Worm (Caenorhabditis elegans): ENCODE data around the gene dnj-2.

Gene dnj-2

DNA sequence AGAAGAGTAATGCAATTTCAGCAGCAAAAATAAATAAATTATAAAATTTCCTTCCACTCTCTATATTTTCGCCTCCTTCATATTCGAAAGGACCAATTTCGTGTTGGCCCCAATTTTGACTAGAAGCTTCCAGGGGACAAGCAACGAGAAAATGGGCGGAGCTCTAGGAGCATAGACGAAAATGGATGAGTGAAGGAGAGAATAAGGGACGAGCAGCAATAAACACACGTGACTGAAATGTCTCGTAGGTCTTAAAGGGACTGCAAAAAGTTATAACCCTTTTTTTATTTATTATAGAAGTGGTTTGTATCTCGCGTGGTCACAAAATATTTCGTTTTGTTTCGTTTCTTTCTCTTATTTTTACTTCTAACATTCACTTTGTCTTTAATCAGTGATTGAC is 36.0 kb upstream of the dnj-2 start:
- TF ChIP-seq ces-1 (GFP tag; optimal IDR thresholded peaks at IDR 0.05) (peak; percentile 21), ceh-83 (GFP tag; optimal IDR thresholded peaks at IDR 0.05) (no peak)

DNA sequence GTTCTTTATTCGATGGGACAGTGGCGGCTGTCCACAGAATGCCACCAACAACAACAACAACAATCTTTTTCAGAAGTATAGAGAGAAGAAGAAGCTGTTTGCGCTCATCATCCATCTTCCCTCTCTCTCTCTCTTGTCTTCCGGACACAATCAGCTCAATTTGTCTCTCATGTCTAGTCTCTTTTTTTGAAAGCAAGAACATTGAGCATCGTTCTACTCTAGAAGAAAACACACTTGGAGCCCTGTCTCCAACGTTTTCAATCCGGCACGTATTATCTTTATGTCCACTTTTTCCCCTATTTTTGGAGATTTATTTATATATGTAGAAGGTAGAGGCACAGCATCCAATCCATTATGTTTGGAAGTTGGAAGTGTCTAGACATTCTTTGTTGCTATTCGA is 35.0 kb upstream of the dnj-2 start:
- TF ChIP-seq ztf-11 (tag; optimal IDR thresholded peaks at IDR 0.05) (no peak), mab-5 (tag; optimal IDR thresholded peaks at IDR 0.05) (no peak), cnd-1 (tag; optimal IDR thresholded peaks at IDR 0.05) (no peak), snpc-4 (tag; optimal IDR thresholded peaks at IDR 0.05) (no peak), nhr-28 (tag; optimal IDR thresholded peaks at IDR 0.05) (no peak), sem-2 (GFP tag; optimal IDR thresholded peaks at IDR 0.05) (no peak), lin-13 (tag; optimal IDR thresholded peaks at IDR 0.05) (no peak)

DNA sequence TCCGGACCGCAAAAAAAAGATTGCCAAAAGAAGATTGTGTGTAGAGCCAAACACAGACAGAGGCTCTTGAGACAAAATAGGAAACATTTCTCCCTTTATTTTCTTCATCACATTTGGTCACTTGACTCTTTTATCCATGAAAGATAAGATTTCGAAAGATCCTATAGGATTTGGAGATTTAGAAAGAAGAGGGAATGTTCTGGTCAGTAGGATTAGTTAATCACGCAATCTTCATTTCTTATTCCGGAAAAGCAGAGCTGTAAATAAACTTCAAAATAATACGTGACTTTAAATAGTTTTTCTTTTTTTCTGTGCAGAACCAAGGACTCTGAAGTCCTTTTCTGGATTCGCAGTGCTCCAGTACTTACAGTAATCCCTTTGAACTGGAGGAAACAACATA is 33.5 kb upstream of the dnj-2 start:
- no peak for TF ChIP-seq cnd-1 (tag; optimal IDR thresholded peaks at IDR 0.05)
- no peak for TF ChIP-seq unc-120 (tag; optimal IDR thresholded peaks at IDR 0.05; ENCODE audit: poor library complexity, severe bottlenecking)
- no peak for TF ChIP-seq nhr-12 (tag; optimal IDR thresholded peaks at IDR 0.05)
- no peak for TF ChIP-seq mls-2 (tag; optimal IDR thresholded peaks at IDR 0.05)
- no peak for TF ChIP-seq sptf-1 (tag; optimal IDR thresholded peaks at IDR 0.05)
- TF ChIP-seq hlh-1 (tag; optimal IDR thresholded peaks at IDR 0.05) = no peak
- no peak for TF ChIP-seq flh-1 (GFP tag; optimal IDR thresholded peaks at IDR 0.05)
- TF ChIP-seq unc-62 (GFP tag; optimal IDR thresholded peaks at IDR 0.05) = no peak
- TF ChIP-seq lsy-2 (tag; optimal IDR thresholded peaks at IDR 0.05) = no peak
- no peak for TF ChIP-seq blmp-1 (tag; optimal IDR thresholded peaks at IDR 0.05)
- TF ChIP-seq pha-4 (tag; optimal IDR thresholded peaks at IDR 0.05) = no peak
- no peak for TF ChIP-seq elt-3 (tag; optimal IDR thresholded peaks at IDR 0.05)
- no peak for TF ChIP-seq unc-39 (tag; optimal IDR thresholded peaks at IDR 0.05)
- no peak for TF ChIP-seq ceh-43 (GFP tag; optimal IDR thresholded peaks at IDR 0.05)
- TF ChIP-seq ceh-39 (tag; optimal IDR thresholded peaks at IDR 0.05) = no peak
- TF ChIP-seq ceh-83 (GFP tag; optimal IDR thresholded peaks at IDR 0.05) = no peak
- TF ChIP-seq nhr-76 (tag; optimal IDR thresholded peaks at IDR 0.05) = no peak
- TF ChIP-seq nhr-237 (tag; optimal IDR thresholded peaks at IDR 0.05) = no peak
- TF ChIP-seq drap-1 (GFP tag; optimal IDR thresholded peaks at IDR 0.05) = no peak

DNA sequence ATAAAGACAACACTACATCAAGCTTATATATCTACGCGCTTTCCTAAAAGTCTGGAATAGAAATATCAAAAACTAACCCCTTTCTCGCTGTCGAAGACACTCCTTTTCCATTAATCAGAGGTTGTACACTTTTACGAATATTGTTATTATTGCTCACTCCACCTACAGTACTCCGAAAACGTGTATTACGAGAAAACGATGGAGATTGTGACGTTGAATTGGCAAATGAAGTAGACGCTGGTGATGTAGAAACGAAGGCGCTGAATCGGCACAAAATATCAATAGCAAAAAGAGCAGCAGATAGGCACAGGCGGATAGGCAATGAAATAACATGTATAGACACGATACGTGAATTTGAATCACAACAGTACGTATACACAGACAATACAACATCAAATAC is 30.5 kb upstream of the dnj-2 start:
- TF ChIP-seq drap-1 (GFP tag; optimal IDR thresholded peaks at IDR 0.05) (no peak), elt-3 (tag; optimal IDR thresholded peaks at IDR 0.05) (no peak), blmp-1 (tag; optimal IDR thresholded peaks at IDR 0.05) (no peak), nhr-237 (tag; optimal IDR thresholded peaks at IDR 0.05) (no peak), zip-8 (tag; optimal IDR thresholded peaks at IDR 0.05) (no peak), pha-4 (tag; optimal IDR thresholded peaks at IDR 0.05) (no peak), unc-120 (tag; optimal IDR thresholded peaks at IDR 0.05; ENCODE audit: poor library complexity, severe bottlenecking) (no peak), lin-32 (GFP tag; optimal IDR thresholded peaks at IDR 0.05) (no peak), mab-5 (tag; optimal IDR thresholded peaks at IDR 0.05) (no peak), sptf-1 (tag; optimal IDR thresholded peaks at IDR 0.05) (no peak), M03D4.4 (tag; optimal IDR thresholded peaks at IDR 0.05) (no peak), nhr-2 (tag; optimal IDR thresholded peaks at IDR 0.05) (no peak)

DNA sequence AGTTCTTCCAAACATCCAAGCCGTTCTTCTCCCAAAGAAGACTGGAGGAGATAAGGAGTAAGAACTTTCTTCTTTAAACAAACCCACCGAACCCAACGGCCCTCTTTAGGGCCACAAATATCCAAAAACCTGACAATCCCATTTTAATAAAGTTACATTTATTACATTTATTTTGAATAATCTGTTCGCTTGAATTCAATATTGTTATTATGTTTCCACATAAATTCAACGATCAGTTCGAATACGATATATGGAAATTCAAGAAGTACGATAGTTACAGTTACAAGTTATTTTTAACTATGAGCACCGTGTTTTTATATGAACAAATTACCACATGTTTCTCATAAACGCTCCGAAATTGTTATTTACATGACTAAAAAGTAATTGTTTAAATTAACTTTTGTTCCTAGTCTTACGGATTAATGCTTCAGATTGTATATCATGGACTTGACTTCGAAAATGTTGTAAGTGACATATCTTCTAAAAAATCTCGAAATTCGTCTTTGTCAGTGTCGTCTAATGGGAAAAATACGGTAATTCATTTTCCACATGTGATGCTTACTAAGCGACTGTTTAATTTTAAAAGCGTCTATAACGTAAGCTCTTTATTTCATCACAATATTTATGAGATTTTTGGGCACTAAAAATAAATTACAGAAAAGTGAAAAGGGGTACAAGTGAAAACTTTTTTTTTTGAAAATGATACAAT is 27.1 kb upstream of the dnj-2 start:
- TF ChIP-seq ceh-43 (GFP tag; optimal IDR thresholded peaks at IDR 0.05) (no peak), hlh-1 (tag; optimal IDR thresholded peaks at IDR 0.05) (no peak), pha-4 (tag; optimal IDR thresholded peaks at IDR 0.05) (no peak), bed-3 (GFP tag; optimal IDR thresholded peaks at IDR 0.05) (no peak), M03D4.4 (tag; optimal IDR thresholded peaks at IDR 0.05) (no peak), elt-3 (tag; optimal IDR thresholded peaks at IDR 0.05) (no peak), mep-1 (tag; optimal IDR thresholded peaks at IDR 0.05) (no peak), nhr-237 (tag; optimal IDR thresholded peaks at IDR 0.05) (no peak), unc-39 (tag; optimal IDR thresholded peaks at IDR 0.05) (no peak), zip-8 (tag; optimal IDR thresholded peaks at IDR 0.05) (no peak), nhr-28 (tag; optimal IDR thresholded peaks at IDR 0.05) (no peak), elt-1 (tag; optimal IDR thresholded peaks at IDR 0.05; ENCODE audit: borderline replicate concordance, insufficient read depth) (no peak), lsy-2 (tag; optimal IDR thresholded peaks at IDR 0.05) (no peak), lin-32 (GFP tag; optimal IDR thresholded peaks at IDR 0.05) (no peak), tbx-8 (GFP tag; optimal IDR thresholded peaks at IDR 0.05) (no peak), ces-1 (GFP tag; optimal IDR thresholded peaks at IDR 0.05) (no peak), ztf-11 (tag; optimal IDR thresholded peaks at IDR 0.05) (no peak), lin-13 (tag; optimal IDR thresholded peaks at IDR 0.05) (no peak)
